Fruit fly (Drosophila melanogaster): Measurements from ENCODE around the gene CG14327.
A peak's percentile ranks its signal among the peaks of the same experiment; 100 is the strongest.

DNA sequence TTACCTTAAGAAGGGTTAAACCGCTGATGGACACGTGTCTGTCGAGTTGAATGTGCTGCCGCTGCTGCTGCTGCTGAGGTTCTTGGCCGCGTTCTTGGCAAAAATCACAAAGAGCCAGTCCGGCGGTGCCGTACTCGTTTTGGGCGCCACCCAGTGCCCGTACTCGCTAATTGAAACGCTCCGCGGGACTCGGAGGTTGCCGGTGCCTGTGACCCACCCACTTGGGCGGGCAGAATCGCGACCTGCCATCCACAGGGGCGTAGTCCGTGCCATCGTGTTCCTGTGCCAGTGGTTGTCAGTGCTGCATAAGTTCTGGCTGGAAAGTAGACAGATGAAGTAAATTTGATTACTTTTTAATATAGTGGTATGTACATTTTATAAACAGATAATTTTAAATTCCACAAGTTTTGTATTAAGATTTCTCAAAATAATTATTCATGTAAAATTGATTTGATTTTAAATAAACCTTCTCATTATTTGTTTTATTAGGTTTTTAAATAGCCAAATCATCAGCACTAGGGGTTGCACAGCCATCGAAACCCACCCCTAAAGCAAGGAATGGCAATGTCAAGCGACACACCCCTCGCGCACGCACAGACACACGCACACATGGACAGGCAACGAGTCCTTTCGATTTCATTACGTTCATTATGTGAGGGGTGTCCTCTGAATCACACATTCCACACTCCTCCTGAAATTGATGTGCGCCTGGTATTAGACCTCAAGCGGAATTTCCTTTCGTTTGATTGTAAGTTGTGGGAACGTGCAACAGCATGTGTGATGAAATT lies 8.4 kb upstream of the CG14327 start:
- TF ChIP-seq CG13204 (GFP tag; optimal IDR thresholded peaks at IDR 0.05) (peak; percentile 66), CG8159 (tag; optimal IDR thresholded peaks at IDR 0.05) (peak; percentile 15), Snoo (tag; optimal IDR thresholded peaks at IDR 0.05) (no peak), Pif1A (GFP tag; optimal IDR thresholded peaks at IDR 0.05) (peak; percentile 4), gl (tag; optimal IDR thresholded peaks at IDR 0.05) (no peak), CG15710 (tag; optimal IDR thresholded peaks at IDR 0.05) (no peak), CG10348 (GFP tag; IDR thresholded peaks at IDR 0.05) (no peak), CG32121 (GFP tag; IDR thresholded peaks at IDR 0.05) (no peak)
